Worm (Caenorhabditis elegans): ENCODE data around the gene Y50D4C.6.

DNA sequence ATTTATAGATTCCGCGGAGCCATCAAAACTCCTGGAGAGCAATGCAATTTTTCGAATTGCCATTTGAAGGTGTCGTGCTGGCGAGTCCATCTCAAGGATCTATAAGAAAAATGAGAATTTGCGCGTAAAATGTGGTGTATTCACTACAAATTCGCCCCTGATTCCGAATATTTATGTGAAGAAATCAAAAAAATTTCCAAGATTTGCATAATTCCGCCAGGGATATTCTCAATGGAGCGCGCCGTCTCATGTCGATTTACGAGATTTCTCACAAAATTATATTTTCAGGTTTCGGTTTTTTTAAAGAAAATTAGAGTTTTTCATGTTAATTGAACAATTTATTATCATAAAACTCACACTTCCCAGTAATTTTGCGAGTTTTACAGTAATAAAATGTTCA is at the start of gene Y50D4C.6:
- no peak for TF ChIP-seq mep-1 (tag; optimal IDR thresholded peaks at IDR 0.05)
- no peak for TF ChIP-seq fkh-10 (GFP tag; optimal IDR thresholded peaks at IDR 0.05)
- no peak for TF ChIP-seq jun-1 (tag; optimal IDR thresholded peaks at IDR 0.05)
- no peak for TF ChIP-seq mdt-29 (GFP tag; IDR thresholded peaks at IDR 0.05)

Data from whole organism, L4 larva.